Fruit fly (Drosophila melanogaster): ENCODE data around the gene CG14088.

DNA sequence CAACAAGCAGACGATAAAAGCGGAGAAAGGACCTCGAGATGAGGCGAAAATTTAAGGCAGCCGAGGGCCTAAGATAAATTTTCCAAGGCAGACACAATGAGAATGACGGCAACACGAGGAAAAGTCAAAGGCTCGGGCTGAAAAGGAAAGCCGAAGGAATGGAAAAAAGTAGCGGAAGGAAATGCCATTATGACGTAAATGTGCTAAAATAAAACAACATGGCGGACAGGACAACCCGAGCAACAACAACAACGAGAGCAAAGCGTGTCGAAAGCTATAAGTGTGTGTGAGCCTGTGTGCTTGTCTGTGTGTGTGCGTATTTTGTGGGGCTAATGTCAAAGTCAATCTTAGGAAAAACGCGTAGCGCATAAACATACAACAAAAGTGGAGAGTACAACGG lies 41.0 kb downstream of the CG14088 start:
- TF ChIP-seq psq (optimal IDR thresholded peaks at IDR 0.05) (no peak), Sin3A (optimal IDR thresholded peaks at IDR 0.05) (no peak), h (optimal IDR thresholded peaks at IDR 0.05) (no peak)
